Worm (Caenorhabditis elegans): ENCODE results near the gene B0496.1.

B0496.1 gene

DNA sequence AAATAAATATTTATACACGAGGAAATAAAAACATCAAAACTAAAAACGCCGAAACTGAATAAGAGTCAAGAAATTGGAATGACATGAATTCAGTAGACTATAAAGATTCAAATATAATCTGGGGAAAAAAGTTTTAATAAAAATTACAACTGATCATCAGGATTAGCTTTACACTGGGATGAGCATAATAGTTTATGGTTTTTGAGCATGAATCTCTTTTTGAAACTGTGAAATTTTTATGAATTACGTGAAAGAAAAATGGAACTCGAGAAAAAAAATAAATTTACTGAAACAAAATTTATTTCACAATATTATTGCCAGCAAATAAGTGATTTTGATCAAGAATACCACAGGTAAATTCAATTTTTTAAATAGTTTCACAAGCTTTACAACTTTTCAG, 1.5 kb downstream of the B0496.1 start, which contains the start of gene B0496.2:
Gene B0496.2 (plus strand): TSS at position 301 of the 400 bp plus-strand sequence.
- TF ChIP-seq T22C8.4 (GFP tag; IDR thresholded peaks at IDR 0.05) (no peak), ztf-23 (GFP tag; IDR thresholded peaks at IDR 0.05) (no peak), ztf-29 (GFP tag; IDR thresholded peaks at IDR 0.05) (no peak), cog-1 (tag; optimal IDR thresholded peaks at IDR 0.05) (no peak), klf-2 (GFP tag; conservative IDR thresholded peaks at IDR 0.05) (no peak), flt-1 (GFP tag; IDR thresholded peaks at IDR 0.05) (no peak), med-1 (GFP tag; optimal IDR thresholded peaks at IDR 0.05; ENCODE audit: insufficient read depth) (no peak), tab-1 (GFP tag; IDR thresholded peaks at IDR 0.05) (no peak), ref-1 (GFP tag; conservative IDR thresholded peaks at IDR 0.05) (no peak)

- TF ChIP-seq tab-1 (GFP tag; IDR thresholded peaks at IDR 0.05) (no peak), klf-2 (GFP tag; conservative IDR thresholded peaks at IDR 0.05) (no peak), cog-1 (tag; optimal IDR thresholded peaks at IDR 0.05) (no peak), ref-1 (GFP tag; conservative IDR thresholded peaks at IDR 0.05) (no peak), med-1 (GFP tag; optimal IDR thresholded peaks at IDR 0.05; ENCODE audit: insufficient read depth) (no peak), flt-1 (GFP tag; IDR thresholded peaks at IDR 0.05) (no peak), T22C8.4 (GFP tag; IDR thresholded peaks at IDR 0.05) (no peak)
Measured at ce11 chrIV:7451345-7451744, 5.2 kb downstream of the B0496.1 start, which contains the start of gene tes-1. Gene tes-1 (minus strand): TSS chrIV:7451445.

ce11 chrIV:7453661-7454159, 7.6 kb downstream of the B0496.1 start:
- TF ChIP-seq ref-1 (GFP tag; conservative IDR thresholded peaks at IDR 0.05) (no peak), tab-1 (GFP tag; IDR thresholded peaks at IDR 0.05) (no peak), flt-1 (GFP tag; IDR thresholded peaks at IDR 0.05) (no peak), ztf-23 (GFP tag; IDR thresholded peaks at IDR 0.05) (no peak), med-1 (GFP tag; optimal IDR thresholded peaks at IDR 0.05; ENCODE audit: insufficient read depth) (no peak)

ce11 chrIV:7454890-7455289, 8.8 kb downstream of the B0496.1 start:
- TF ChIP-seq T22C8.4 (GFP tag; IDR thresholded peaks at IDR 0.05) (no peak), flt-1 (GFP tag; IDR thresholded peaks at IDR 0.05) (no peak), ztf-29 (GFP tag; IDR thresholded peaks at IDR 0.05) (peak; percentile 5; the same call in 1 of the 2 replicates), med-1 (GFP tag; optimal IDR thresholded peaks at IDR 0.05; ENCODE audit: insufficient read depth) (no peak)

DNA sequence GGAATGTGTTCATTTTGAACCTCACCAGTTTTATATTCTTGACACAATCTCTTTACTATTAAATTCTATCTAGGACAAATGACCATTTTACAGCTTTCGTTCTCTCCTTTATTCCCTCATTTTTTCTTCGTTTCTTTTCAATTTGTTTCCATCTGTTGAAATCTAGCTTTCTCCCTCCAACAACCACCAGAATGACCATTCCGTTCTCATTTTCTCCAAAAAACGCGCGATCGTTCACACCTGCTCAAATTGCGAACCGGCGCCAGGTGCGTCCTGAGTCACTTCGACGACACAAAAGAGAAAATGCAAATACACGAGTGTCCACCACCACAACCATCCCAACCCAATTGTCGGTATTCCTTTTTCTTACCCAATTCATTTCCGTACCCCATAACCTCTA, 10.1 kb downstream of the B0496.1 start, which contains the start of gene F13B6.1:
Gene F13B6.1 (plus strand): TSS at position 301 of the 400 bp plus-strand sequence.
- no peak for TF ChIP-seq flt-1 (GFP tag; IDR thresholded peaks at IDR 0.05)
- TF ChIP-seq med-1 (GFP tag; optimal IDR thresholded peaks at IDR 0.05; ENCODE audit: insufficient read depth): no peak
- no peak for TF ChIP-seq klf-2 (GFP tag; conservative IDR thresholded peaks at IDR 0.05)
- TF ChIP-seq ztf-29 (GFP tag; IDR thresholded peaks at IDR 0.05): no peak
- TF ChIP-seq ref-1 (GFP tag; conservative IDR thresholded peaks at IDR 0.05): no peak
- no peak for TF ChIP-seq cog-1 (tag; optimal IDR thresholded peaks at IDR 0.05)
- TF ChIP-seq tab-1 (GFP tag; IDR thresholded peaks at IDR 0.05): no peak
- TF ChIP-seq ztf-23 (GFP tag; IDR thresholded peaks at IDR 0.05): no peak
- TF ChIP-seq T22C8.4 (GFP tag; IDR thresholded peaks at IDR 0.05): no peak

- TF ChIP-seq med-1 (GFP tag; optimal IDR thresholded peaks at IDR 0.05; ENCODE audit: insufficient read depth): no peak
- TF ChIP-seq klf-2 (GFP tag; conservative IDR thresholded peaks at IDR 0.05): no peak
- no peak for TF ChIP-seq T22C8.4 (GFP tag; IDR thresholded peaks at IDR 0.05)
- no peak for TF ChIP-seq tab-1 (GFP tag; IDR thresholded peaks at IDR 0.05)
- TF ChIP-seq ztf-29 (GFP tag; IDR thresholded peaks at IDR 0.05): no peak
- TF ChIP-seq flt-1 (GFP tag; IDR thresholded peaks at IDR 0.05): no peak
- no peak for TF ChIP-seq ztf-23 (GFP tag; IDR thresholded peaks at IDR 0.05)
Measured at ce11 chrIV:7460225-7460624, 14.1 kb downstream of the B0496.1 start, which contains the start of gene F13B6.2. Gene F13B6.2 (minus strand): TSS chrIV:7460325.

DNA sequence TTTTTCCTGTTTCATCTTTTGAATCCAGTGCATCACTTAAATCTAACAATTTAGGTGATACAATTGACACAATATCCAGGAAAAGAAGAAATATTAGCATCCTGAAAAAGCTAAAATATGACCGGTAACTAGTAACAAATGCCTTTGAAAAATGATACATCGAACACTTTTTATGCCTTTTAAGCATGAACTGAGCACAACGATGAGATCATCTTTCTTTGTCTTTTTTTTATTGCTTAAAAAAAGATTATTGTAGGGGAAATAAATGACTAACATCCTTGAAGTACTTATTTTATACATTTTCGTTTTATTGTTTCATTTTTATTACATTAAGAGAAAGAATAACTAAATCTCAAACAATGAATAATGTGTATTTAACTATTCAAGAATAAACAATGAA, 19.8 kb downstream of the B0496.1 start, which contains the start of gene F13B6.3:
Gene F13B6.3 (minus strand): TSS at position 101 of the 400 bp plus-strand sequence.
- TF ChIP-seq tab-1 (GFP tag; IDR thresholded peaks at IDR 0.05): no peak
- TF ChIP-seq flt-1 (GFP tag; IDR thresholded peaks at IDR 0.05): no peak
- no peak for TF ChIP-seq T22C8.4 (GFP tag; IDR thresholded peaks at IDR 0.05)
- TF ChIP-seq ztf-29 (GFP tag; IDR thresholded peaks at IDR 0.05): no peak
- TF ChIP-seq cog-1 (tag; optimal IDR thresholded peaks at IDR 0.05): no peak

DNA sequence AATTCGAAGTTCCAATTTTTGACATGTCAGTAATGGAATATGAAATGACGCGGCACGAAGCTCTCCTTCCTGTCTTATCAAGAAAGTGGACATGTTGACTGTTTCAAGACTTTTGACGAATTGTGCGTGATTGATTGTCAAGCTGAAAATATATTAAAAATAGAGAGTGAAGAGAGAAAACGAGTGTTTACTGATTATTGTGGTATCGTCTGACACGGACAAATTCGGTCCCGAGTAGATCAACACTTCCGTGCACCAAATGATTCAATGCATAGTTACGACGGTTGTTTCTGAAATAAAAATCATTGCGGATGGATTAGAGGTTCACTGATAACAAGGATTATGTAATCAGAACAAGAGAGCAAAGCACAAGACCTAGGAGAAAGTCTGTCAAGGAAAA, 21.1 kb downstream of the B0496.1 start:
- TF ChIP-seq flt-1 (GFP tag; IDR thresholded peaks at IDR 0.05): no peak
- TF ChIP-seq tab-1 (GFP tag; IDR thresholded peaks at IDR 0.05): no peak
- TF ChIP-seq cog-1 (tag; optimal IDR thresholded peaks at IDR 0.05): no peak
- no peak for TF ChIP-seq ztf-29 (GFP tag; IDR thresholded peaks at IDR 0.05)
- no peak for TF ChIP-seq ref-1 (GFP tag; conservative IDR thresholded peaks at IDR 0.05)
- no peak for TF ChIP-seq T22C8.4 (GFP tag; IDR thresholded peaks at IDR 0.05)
- TF ChIP-seq klf-2 (GFP tag; conservative IDR thresholded peaks at IDR 0.05): no peak
- no peak for TF ChIP-seq ztf-23 (GFP tag; IDR thresholded peaks at IDR 0.05)
- no peak for TF ChIP-seq med-1 (GFP tag; optimal IDR thresholded peaks at IDR 0.05; ENCODE audit: insufficient read depth)

DNA sequence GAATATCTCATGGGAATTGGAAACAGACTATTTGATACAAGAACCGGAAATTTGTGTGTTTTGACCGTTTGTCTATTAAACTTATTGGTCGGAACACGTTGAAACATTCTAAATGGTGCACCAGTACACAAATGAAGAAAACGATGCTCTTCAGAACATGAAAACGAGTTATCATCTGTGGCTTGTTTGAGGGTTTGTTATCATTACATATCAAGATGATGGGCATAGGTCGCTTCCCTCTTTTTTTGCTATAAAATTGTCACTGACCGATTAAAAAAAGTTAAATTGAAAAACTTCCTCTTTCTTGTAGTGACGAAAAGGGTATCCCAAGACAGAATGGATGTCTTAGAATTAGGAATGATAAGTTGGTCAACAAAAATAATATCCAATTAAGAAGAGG, 22.5 kb downstream of the B0496.1 start:
- no peak for TF ChIP-seq flt-1 (GFP tag; IDR thresholded peaks at IDR 0.05)
- TF ChIP-seq ztf-23 (GFP tag; IDR thresholded peaks at IDR 0.05): no peak

DNA sequence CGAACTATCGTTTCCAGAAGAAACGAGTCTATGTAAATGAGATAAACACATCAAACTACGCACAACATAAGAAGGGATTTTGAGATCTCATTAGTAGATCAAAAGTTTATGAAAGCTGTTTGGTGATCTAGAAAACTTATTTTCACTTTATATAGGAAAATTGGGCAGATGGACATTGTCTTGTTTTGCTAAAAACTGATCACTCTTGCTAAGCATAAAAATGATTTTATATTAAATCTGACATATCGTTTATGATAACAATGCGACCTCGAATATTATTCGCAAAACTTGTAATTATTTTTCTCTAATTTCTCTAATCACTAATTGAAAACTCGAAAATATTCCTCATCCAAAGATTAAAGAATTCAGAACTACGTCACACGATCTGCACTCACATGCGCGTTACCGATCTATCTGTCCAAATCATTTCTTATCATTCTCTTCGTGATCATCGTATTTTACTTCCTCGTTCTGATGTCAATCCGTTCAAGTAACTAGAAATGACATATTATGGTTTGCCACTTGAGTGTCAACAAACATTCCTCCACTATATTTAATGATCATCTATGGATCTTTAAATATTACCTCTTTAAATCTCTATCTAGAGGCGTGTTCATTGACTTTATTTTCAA, 23.8 kb downstream of the B0496.1 start, which contains the start of gene F55G1.7:
Gene F55G1.7 (minus strand): TSS at position 51 of the 632 bp plus-strand sequence.
- TF ChIP-seq ref-1 (GFP tag; conservative IDR thresholded peaks at IDR 0.05) (no peak), cog-1 (tag; optimal IDR thresholded peaks at IDR 0.05) (no peak)

Data from whole organism, midembryonic.